Fruit fly (Drosophila melanogaster): Measurements from ENCODE around the gene Ada3.

Ada3 gene

dm6 chrX:18100146-18100669 is 14.6 kb downstream of the Ada3 start:
- TF ChIP-seq CG16813 (GFP tag; IDR thresholded peaks at IDR 0.05; ENCODE audit: partially characterized antibody) (0 out of 3 replicates have a peak, but pooled peaks have one; percentile 8), Jarid2 (GFP tag; optimal IDR thresholded peaks at IDR 0.05) (no peak), sug (tag; optimal IDR thresholded peaks at IDR 0.05) (peak; percentile 34), Med (GFP tag) (peak; percentile 43), sens (GFP tag) (peak; percentile 45)

DNA sequence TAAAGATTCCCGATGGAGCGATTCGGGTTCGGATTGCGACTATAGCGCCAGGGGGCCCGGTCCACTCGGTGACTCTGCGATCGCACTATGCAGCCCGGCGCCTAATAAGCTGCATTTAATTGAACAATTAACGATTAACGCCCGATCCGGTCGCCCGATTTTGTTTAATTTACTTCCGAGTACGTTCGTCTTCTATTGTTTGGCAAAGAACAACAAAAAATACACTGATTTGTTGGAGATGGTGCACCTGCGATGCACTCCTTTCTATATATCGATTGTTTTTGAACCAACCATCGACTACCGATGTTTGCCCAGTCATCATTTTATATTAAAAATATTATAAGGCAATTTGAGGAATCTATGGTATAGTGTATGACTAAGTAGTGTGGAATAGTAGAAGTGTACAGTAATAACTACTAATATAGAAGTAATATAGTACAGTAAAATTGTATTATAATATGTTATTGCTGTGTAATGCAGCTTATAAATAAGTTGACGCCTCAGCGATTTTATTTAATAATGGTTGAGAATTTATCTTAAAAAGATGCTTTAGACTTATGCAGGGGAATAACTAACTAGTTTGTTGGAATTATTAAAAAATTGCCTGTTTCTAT is 15.6 kb downstream of the Ada3 start, which contains the start of gene Mvb12:
Gene Mvb12 (minus strand): TSS at position 217 of the 614 bp plus-strand sequence.
- TF ChIP-seq unc-4 (GFP tag; IDR thresholded peaks at IDR 0.05; ENCODE audit: partially characterized antibody), result peak; percentile 37
- peak; percentile 13 for TF ChIP-seq CoRest (tag; optimal IDR thresholded peaks at IDR 0.05)
- TF ChIP-seq mirr (GFP tag; optimal IDR thresholded peaks at IDR 0.05), result no peak
- no peak for TF ChIP-seq CG7839 (tag; optimal IDR thresholded peaks at IDR 0.05)
- peak; percentile 72 for TF ChIP-seq sens-2 (GFP tag; IDR thresholded peaks at IDR 0.05)
- 0 out of 2 replicates have a peak, but pooled peaks have one; percentile 46 for TF ChIP-seq nerfin-2 (GFP tag; IDR thresholded peaks at IDR 0.05; ENCODE audit: partially characterized antibody)
- TF ChIP-seq Neu2 (GFP tag; optimal IDR thresholded peaks at IDR 0.05; ENCODE audit: borderline replicate concordance), result no peak
- TF ChIP-seq mld (GFP tag; IDR thresholded peaks at IDR 0.05; ENCODE audit: partially characterized antibody), result 0 out of 3 replicates have a peak, but pooled peaks have one; percentile 27
- TF ChIP-seq CG13287 (GFP tag; IDR thresholded peaks at IDR 0.05; ENCODE audit: partially characterized antibody), result peak; percentile 59
- TF ChIP-seq sqz (GFP tag; optimal IDR thresholded peaks at IDR 0.05), result peak; percentile 35
- TF ChIP-seq CG6791 (GFP tag; IDR thresholded peaks at IDR 0.05; ENCODE audit: partially characterized antibody), result peak; percentile 63
- peak; percentile 37; the same call in 2 of the 3 replicates for TF ChIP-seq knrl (GFP tag; IDR thresholded peaks at IDR 0.05; ENCODE audit: partially characterized antibody)
- TF ChIP-seq CG12769 (tag; optimal IDR thresholded peaks at IDR 0.05), result peak; percentile 85
- peak; percentile 24 for TF ChIP-seq pzg (GFP tag; optimal IDR thresholded peaks at IDR 0.05)
- no peak for TF ChIP-seq corto (GFP tag; optimal IDR thresholded peaks at IDR 0.05)
- no peak for TF ChIP-seq CG11696 (GFP tag; IDR thresholded peaks at IDR 0.05)
- TF ChIP-seq CG2116 (GFP tag; optimal IDR thresholded peaks at IDR 0.05), result peak; percentile 11
- TF ChIP-seq Doc3 (GFP tag; IDR thresholded peaks at IDR 0.05; ENCODE audit: partially characterized antibody), result peak; percentile 51; the same call in 2 of the 3 replicates
- TF ChIP-seq CG1529 (GFP tag; optimal IDR thresholded peaks at IDR 0.05), result peak; percentile 27
- peak; percentile 18 for TF ChIP-seq gem (tag; optimal IDR thresholded peaks at IDR 0.05)
- no peak for TF ChIP-seq CG6254 (GFP tag; optimal IDR thresholded peaks at IDR 0.05)
- TF ChIP-seq nerfin-1 (tag; optimal IDR thresholded peaks at IDR 0.05), result peak; percentile 38
- peak; percentile 15 for TF ChIP-seq CG30403 (GFP tag; optimal IDR thresholded peaks at IDR 0.05)
- peak; percentile 58; the same call in 1 of the 2 replicates for TF ChIP-seq CG42726 (GFP tag; IDR thresholded peaks at IDR 0.05; ENCODE audit: partially characterized antibody)
- peak in 1 of 2 experiments; percentile 0 for TF ChIP-seq Pdp1 (GFP tag; optimal IDR thresholded peaks at IDR 0.05)
- TF ChIP-seq nau (GFP tag; optimal IDR thresholded peaks at IDR 0.05), result peak; percentile 15
- peak; percentile 20 for TF ChIP-seq CG10147 (GFP tag; optimal IDR thresholded peaks at IDR 0.05)
- peak; percentile 7 for TF ChIP-seq sug (tag; optimal IDR thresholded peaks at IDR 0.05)
- peak; percentile 41; the same call in 1 of the 2 replicates for TF ChIP-seq slbo (GFP tag; IDR thresholded peaks at IDR 0.05)
- TF ChIP-seq CG34422 (GFP tag; IDR thresholded peaks at IDR 0.05), result peak; percentile 70; the same call in 2 of the 3 replicates
- no peak for TF ChIP-seq Usf (GFP tag; optimal IDR thresholded peaks at IDR 0.05)
- TF ChIP-seq gsb-n (tag; optimal IDR thresholded peaks at IDR 0.05), result peak; percentile 24
- TF ChIP-seq salm (tag; optimal IDR thresholded peaks at IDR 0.05), result peak; percentile 1
- TF ChIP-seq MBD-R2 (GFP tag; IDR thresholded peaks at IDR 0.05), result 0 out of 2 replicates have a peak, but pooled peaks have one; percentile 35
- no peak for TF ChIP-seq CG11456 (GFP tag; IDR thresholded peaks at IDR 0.05)
- TF ChIP-seq Sox100B (GFP tag; optimal IDR thresholded peaks at IDR 0.05), result peak; percentile 30
- TF ChIP-seq CG4707 (GFP tag; optimal IDR thresholded peaks at IDR 0.05), result peak; percentile 26
- TF ChIP-seq pum (GFP tag; optimal IDR thresholded peaks at IDR 0.05), result no peak
- TF ChIP-seq fd96Cb (tag; optimal IDR thresholded peaks at IDR 0.05), result no peak
- no peak for TF ChIP-seq ewg (GFP tag; optimal IDR thresholded peaks at IDR 0.05)
- TF ChIP-seq Dbx (GFP tag; IDR thresholded peaks at IDR 0.05), result no peak

Data from whole organism, embryonic.